Worm (Caenorhabditis elegans) whole organism, L3 larva: Measurements from ENCODE around the gene C27A7.3.
"Not testable (repeated sequence)": the region's sequence is repeated elsewhere in the genome, so short reads cannot be mapped to it uniquely, and the experiment has no call there.

Experiments
- R02D3.7 ChIP-seq: fragments of 150-350 bp; optimal IDR thresholded peaks from 2 replicates; lab custom pipeline; 2014; ENCODE audit warnings: missing biosample characterization, missing genetic modification characterization
- ZK546.5 ChIP-seq: sonication (generic microtip); optimal IDR thresholded peaks from 2 replicates; lab custom pipeline; 2017; ENCODE audit warnings: missing biosample characterization, missing genetic modification characterization
- aly-2 ChIP-seq: fragments of 150-350 bp; optimal IDR thresholded peaks from 2 replicates; lab custom pipeline; 2014; ENCODE audit warnings: missing biosample characterization, missing genetic modification characterization
- ama-1 ChIP-seq: fragments of 150-350 bp; optimal IDR thresholded peaks from 2 replicates; lab custom pipeline; 2018
- ceh-16 ChIP-seq: sonication (generic microtip); optimal IDR thresholded peaks from 2 replicates; lab custom pipeline; 2017; ENCODE audit warnings: missing biosample characterization, missing genetic modification characterization
- ceh-28 ChIP-seq: fragments of 150-350 bp; optimal IDR thresholded peaks from 2 replicates; lab custom pipeline; 2014; ENCODE audit warnings: missing biosample characterization, missing genetic modification reagents, missing genetic modification characterization
- ceh-9 ChIP-seq: sonication (generic microtip); optimal IDR thresholded peaks from 2 replicates; lab custom pipeline; 2018; ENCODE audit warnings: missing biosample characterization, missing genetic modification characterization
- daf-12 ChIP-seq: fragments of 150-350 bp; optimal IDR thresholded peaks from 2 replicates; lab custom pipeline; 2014; ENCODE audit warnings: missing biosample characterization, missing genetic modification reagents, missing genetic modification characterization
- egl-5 ChIP-seq: fragments of 150-350 bp; optimal IDR thresholded peaks from 2 replicates; lab custom pipeline; 2017; ENCODE audit warnings: missing biosample characterization, missing genetic modification reagents, missing genetic modification characterization, inconsistent platforms
- elt-2 ChIP-seq: sonication (generic microtip); optimal IDR thresholded peaks from 2 replicates; lab custom pipeline; 2016; ENCODE audit warnings: missing genetic modification reagents, mild to moderate bottlenecking, missing genetic modification characterization, missing compliant biosample characterization
- eor-1 ChIP-seq, 2 experiments: fragments of 150-350 bp; optimal IDR thresholded peaks; 2 replicates each; lab custom pipeline; 2014 to 2018; ENCODE audit warnings: missing biosample characterization in 2 of 2, missing genetic modification characterization in 2 of 2
- fkh-2 ChIP-seq: fragments of 150-350 bp; optimal IDR thresholded peaks from 2 replicates; lab custom pipeline; 2014; ENCODE audit warnings: missing biosample characterization, missing genetic modification reagents, missing genetic modification characterization
- lin-15B ChIP-seq: fragments of 150-350 bp; optimal IDR thresholded peaks from 2 replicates; lab custom pipeline; 2014; ENCODE audit warnings: missing biosample characterization, missing genetic modification characterization
- lin-39 ChIP-seq: fragments of 150-350 bp; optimal IDR thresholded peaks from 2 replicates; lab custom pipeline; 2018; ENCODE audit warnings: missing biosample characterization, missing genetic modification reagents, missing genetic modification characterization
- mml-1 ChIP-seq: fragments of 150-350 bp; sonication (generic microtip); optimal IDR thresholded peaks from 3 replicates; lab custom pipeline; 2014; ENCODE audit warnings: missing biosample characterization, missing genetic modification characterization
- nhr-11 ChIP-seq: fragments of 150-350 bp; optimal IDR thresholded peaks from 2 replicates; lab custom pipeline; 2014; ENCODE audit warnings: missing biosample characterization, missing genetic modification characterization
- nhr-23 ChIP-seq: fragments of 150-350 bp; optimal IDR thresholded peaks from 2 replicates; lab custom pipeline; 2014; ENCODE audit warnings: missing biosample characterization, missing genetic modification reagents, missing genetic modification characterization
- nhr-237 ChIP-seq: fragments of 150-350 bp; optimal IDR thresholded peaks from 2 replicates; lab custom pipeline; 2014; ENCODE audit warnings: missing biosample characterization, missing genetic modification characterization
- nhr-25 ChIP-seq: sonication (generic microtip); optimal IDR thresholded peaks from 2 replicates; lab custom pipeline; 2017; ENCODE audit warnings: missing biosample characterization, missing genetic modification characterization
- nhr-28 ChIP-seq: fragments of 150-350 bp; optimal IDR thresholded peaks from 2 replicates; lab custom pipeline; 2014; ENCODE audit warnings: missing biosample characterization, missing genetic modification characterization
- nhr-43 ChIP-seq: sonication (generic microtip); optimal IDR thresholded peaks from 2 replicates; lab custom pipeline; 2016; ENCODE audit warnings: mild to moderate bottlenecking, missing genetic modification characterization, missing compliant biosample characterization; ENCODE audit not compliant: poor library complexity, severe bottlenecking
- nhr-77 ChIP-seq: fragments of 150-350 bp; optimal IDR thresholded peaks from 2 replicates; lab custom pipeline; 2014; ENCODE audit warnings: missing biosample characterization, missing genetic modification characterization
- pha-4 ChIP-seq: fragments of 150-350 bp; optimal IDR thresholded peaks from 2 replicates; lab custom pipeline; 2014; ENCODE audit warnings: missing biosample characterization, missing genetic modification reagents, missing genetic modification characterization
- pqm-1 ChIP-seq: fragments of 150-350 bp; optimal IDR thresholded peaks from 2 replicates; lab custom pipeline; 2017; ENCODE audit warnings: missing biosample characterization, missing genetic modification characterization, inconsistent platforms
- sea-2 ChIP-seq: fragments of 150-350 bp; sonication (generic microtip); optimal IDR thresholded peaks from 4 replicates; lab custom pipeline; 2014; ENCODE audit warnings: missing biosample characterization, missing genetic modification reagents, missing genetic modification characterization
- tbx-2 ChIP-seq: sonication (generic microtip); optimal IDR thresholded peaks from 2 replicates; lab custom pipeline; 2016; ENCODE audit warnings: mild to moderate bottlenecking, missing genetic modification characterization, missing compliant biosample characterization
- unc-39 ChIP-seq: sonication (generic microtip); optimal IDR thresholded peaks from 4 replicates; lab custom pipeline; 2017; ENCODE audit warnings: missing biosample characterization, missing genetic modification characterization
- zag-1 ChIP-seq: fragments of 150-350 bp; optimal IDR thresholded peaks from 2 replicates; lab custom pipeline; 2014; ENCODE audit warnings: missing biosample characterization, missing genetic modification characterization
- ztf-11 ChIP-seq: fragments of 150-350 bp; optimal IDR thresholded peaks from 2 replicates; lab custom pipeline; 2014; ENCODE audit warnings: missing biosample characterization, missing genetic modification characterization
- ztf-4 ChIP-seq: fragments of 150-350 bp; optimal IDR thresholded peaks from 2 replicates; lab custom pipeline; 2014; ENCODE audit warnings: missing biosample characterization, missing genetic modification characterization

C27A7.3 gene

ce11 chrV:12121274-12121673 lies 19.5 kb upstream of the C27A7.3 start, which contains the start of gene C13C4.6:
C13C4.6 (plus strand) TSS chrV:12121574.
- peak; percentile 10 for TF ChIP-seq elt-2 (tag; lab: Kevin White, UChicago)
- TF ChIP-seq sea-2 (GFP tag; lab: Kevin White, UChicago): no peak

- not testable (repeated sequence) for TF ChIP-seq lin-15B, nhr-23, daf-12 (tag; lab: Kevin White, UChicago)
Measured at ce11 chrV:12130688-12131087, 10.0 kb upstream of the C27A7.3 start, which contains the start of gene C27A7.6. C27A7.6 (minus strand) TSS chrV:12130788.

- TF ChIP-seq ama-1 (lab: Kevin White, UChicago); aly-2 (tag; lab: Kevin White, UChicago); ceh-16: not testable (repeated sequence)
Measured at ce11 chrV:12131157-12131556, 9.6 kb upstream of the C27A7.3 start, which contains the start of gene enpp-1. enpp-1 (plus strand) TSS chrV:12131457.

- TF ChIP-seq ZK546.5 (tag; lab: Kevin White, UChicago) (no peak), nhr-25 (no peak)
Measured at ce11 chrV:12137942-12138341, 2.8 kb upstream of the C27A7.3 start.

ce11 chrV:12150607-12151006 lies 9.9 kb downstream of the C27A7.3 start, which contains the start of gene che-11:
che-11 (minus strand) TSS chrV:12150707.
- TF ChIP-seq elt-2 (tag; lab: Kevin White, UChicago) (no peak), sea-2 (GFP tag; lab: Kevin White, UChicago) (no peak), nhr-11 (tag; lab: Kevin White, UChicago) (no peak), R02D3.7 (no peak), unc-39 (tag; lab: Kevin White, UChicago) (no peak), nhr-237 (no peak), ceh-16 (no peak), nhr-23 (tag; lab: Kevin White, UChicago) (no peak), eor-1 (tag; optimal IDR thresholded peaks at IDR 0.05; lab: Kevin White, UChicago) (no peak), ama-1 (lab: Kevin White, UChicago) (no peak), nhr-28 (tag; lab: Kevin White, UChicago) (no peak), aly-2 (tag; lab: Kevin White, UChicago) (no peak), fkh-2 (tag; lab: Kevin White, UChicago) (no peak), nhr-43 (no peak)

ce11 chrV:12152857-12153256 lies 12.1 kb downstream of the C27A7.3 start, which contains the start of gene C27A7.8:
C27A7.8 (plus strand) TSS chrV:12153157.
- TF ChIP-seq ceh-9: no peak
- TF ChIP-seq nhr-77 (tag; lab: Kevin White, UChicago): no peak
- no peak for TF ChIP-seq egl-5
- no peak for TF ChIP-seq lin-39
- TF ChIP-seq pqm-1 (tag; lab: Kevin White, UChicago): no peak
- TF ChIP-seq aly-2 (tag; lab: Kevin White, UChicago): no peak
- no peak for TF ChIP-seq ceh-28 (tag; lab: Kevin White, UChicago)
- TF ChIP-seq nhr-11 (tag; lab: Kevin White, UChicago): no peak
- TF ChIP-seq pha-4 (tag; lab: Kevin White, UChicago): no peak
- TF ChIP-seq nhr-25: no peak
- TF ChIP-seq eor-1 (tag; optimal IDR thresholded peaks at IDR 0.05; lab: Kevin White, UChicago): no peak
- TF ChIP-seq zag-1 (tag; lab: Kevin White, UChicago): no peak
- no peak for TF ChIP-seq ama-1 (lab: Kevin White, UChicago)
- TF ChIP-seq elt-2 (tag; lab: Kevin White, UChicago): no peak
- no peak for TF ChIP-seq ztf-4 (tag; lab: Kevin White, UChicago)
- TF ChIP-seq, all 47 proteins: peak for 0

- TF ChIP-seq unc-39 (tag; lab: Kevin White, UChicago) (no peak), ama-1 (lab: Kevin White, UChicago) (no peak), nhr-77 (tag; lab: Kevin White, UChicago) (no peak), ztf-11 (tag; lab: Kevin White, UChicago) (no peak), mml-1 (tag; lab: Kevin White, UChicago) (no peak), tbx-2 (tag; lab: Kevin White, UChicago) (no peak), pqm-1 (tag; lab: Kevin White, UChicago) (no peak)
Measured at ce11 chrV:12153784-12154183, 13.1 kb downstream of the C27A7.3 start.
